Fruit fly (Drosophila melanogaster): Measurements from ENCODE around the gene CG10725.

- TF ChIP-seq CG14655 (GFP tag; optimal IDR thresholded peaks at IDR 0.05) = no peak
- no peak for TF ChIP-seq gl (tag; optimal IDR thresholded peaks at IDR 0.05)
- TF ChIP-seq D1 (tag; optimal IDR thresholded peaks at IDR 0.05) = no peak
Measured at dm6 chr3L:13412886-13413224, 24.9 kb upstream of the CG10725 start.
